Worm (Caenorhabditis elegans) whole organism, late embryonic: ENCODE measurements around the gene R08C7.4.

ENCODE experiments used
- F13H6.1 ChIP-seq: sonication (generic microtip); optimal IDR thresholded peaks from 2 replicates; lab custom pipeline; 2016; ENCODE audit warnings: missing genetic modification characterization, missing compliant biosample characterization
- K02D7.2 ChIP-seq: sonication (generic microtip); optimal IDR thresholded peaks from 2 replicates; lab custom pipeline; 2017; ENCODE audit warnings: mild to moderate bottlenecking, missing genetic modification characterization, missing compliant biosample characterization
- T23F11.4 ChIP-seq: fragments of 200-800 bp; sonication (Bioruptor generic); optimal IDR thresholded peaks from 2 replicates; lab custom pipeline; 2018; ENCODE audit warnings: mild to moderate bottlenecking, missing genetic modification characterization, missing compliant biosample characterization
- ahr-1 ChIP-seq: sonication (generic microtip); optimal IDR thresholded peaks from 2 replicates; lab custom pipeline; 2016; ENCODE audit warnings: missing genetic modification characterization, missing compliant biosample characterization
- ama-1 ChIP-seq: fragments of 150-350 bp; optimal IDR thresholded peaks from 2 replicates; lab custom pipeline; 2014
- ceh-18 ChIP-seq: sonication (generic microtip); optimal IDR thresholded peaks from 2 replicates; lab custom pipeline; 2016; ENCODE audit warnings: missing genetic modification characterization, missing compliant biosample characterization
- ceh-19 ChIP-seq: fragments of 200-800 bp; sonication (Bioruptor generic); optimal IDR thresholded peaks from 2 replicates; lab custom pipeline; 2018; ENCODE audit warnings: mild to moderate bottlenecking, missing genetic modification characterization, missing compliant biosample characterization
- ceh-22 ChIP-seq: sonication (generic microtip); optimal IDR thresholded peaks from 2 replicates; lab custom pipeline; 2017; ENCODE audit warnings: missing biosample characterization, missing genetic modification characterization
- ceh-31 ChIP-seq: sonication (generic microtip); optimal IDR thresholded peaks from 2 replicates; lab custom pipeline; 2016; ENCODE audit warnings: missing genetic modification characterization, missing compliant biosample characterization
- ceh-34 ChIP-seq: sonication (generic microtip); optimal IDR thresholded peaks from 2 replicates; lab custom pipeline; 2016; ENCODE audit warnings: mild to moderate bottlenecking, missing genetic modification characterization, missing compliant biosample characterization
- ceh-6 ChIP-seq: fragments of 200-800 bp; sonication (Bioruptor generic); optimal IDR thresholded peaks from 2 replicates; lab custom pipeline; 2018; ENCODE audit warnings: mild to moderate bottlenecking, missing genetic modification characterization, missing compliant biosample characterization
- ceh-9 ChIP-seq: sonication (generic microtip); optimal IDR thresholded peaks from 2 replicates; lab custom pipeline; 2016; ENCODE audit warnings: mild to moderate bottlenecking, missing genetic modification characterization, inconsistent platforms, missing compliant biosample characterization
- che-1 ChIP-seq: sonication (generic microtip); optimal IDR thresholded peaks from 2 replicates; lab custom pipeline; 2016; ENCODE audit warnings: mild to moderate bottlenecking, missing genetic modification characterization, missing compliant biosample characterization
- elt-2 ChIP-seq: sonication (generic microtip); optimal IDR thresholded peaks from 2 replicates; lab custom pipeline; 2016; ENCODE audit warnings: missing genetic modification reagents, missing genetic modification characterization, missing compliant biosample characterization
- elt-4 ChIP-seq: sonication (generic microtip); optimal IDR thresholded peaks from 2 replicates; lab custom pipeline; 2016; ENCODE audit warnings: missing genetic modification characterization, missing compliant biosample characterization
- ets-4 ChIP-seq: sonication (generic microtip); optimal IDR thresholded peaks from 2 replicates; lab custom pipeline; 2016; ENCODE audit warnings: missing genetic modification characterization, missing compliant biosample characterization
- eyg-1 ChIP-seq: sonication (generic microtip); optimal IDR thresholded peaks from 2 replicates; lab custom pipeline; 2016; ENCODE audit warnings: missing genotype, missing genetic modification characterization, missing compliant biosample characterization
- fkh-10 ChIP-seq: fragments of 150-350 bp; optimal IDR thresholded peaks from 2 replicates; lab custom pipeline; 2014; ENCODE audit warnings: missing biosample characterization, missing genetic modification reagents, missing genetic modification characterization
- gmeb-2 ChIP-seq: sonication (generic microtip); optimal IDR thresholded peaks from 2 replicates; lab custom pipeline; 2016; ENCODE audit warnings: missing genetic modification characterization, inconsistent platforms, missing compliant biosample characterization
- hlh-6 ChIP-seq: sonication (generic microtip); optimal IDR thresholded peaks from 2 replicates; lab custom pipeline; 2016; ENCODE audit warnings: missing genotype, missing genetic modification characterization, missing compliant biosample characterization
- hlh-8 ChIP-seq: sonication (generic microtip); optimal IDR thresholded peaks from 2 replicates; lab custom pipeline; 2016; ENCODE audit warnings: missing genotype, missing genetic modification characterization, missing compliant biosample characterization
- lim-6 ChIP-seq: sonication (generic microtip); optimal IDR thresholded peaks from 2 replicates; lab custom pipeline; 2016; ENCODE audit warnings: missing genetic modification characterization, missing compliant biosample characterization
- mec-3 ChIP-seq: sonication (generic microtip); optimal IDR thresholded peaks from 2 replicates; lab custom pipeline; 2016; ENCODE audit warnings: borderline replicate concordance, missing genetic modification characterization, missing compliant biosample characterization
- nfya-1 ChIP-seq: sonication (generic microtip); optimal IDR thresholded peaks from 2 replicates; lab custom pipeline; 2017; ENCODE audit warnings: missing genetic modification characterization, mild to moderate bottlenecking, missing compliant biosample characterization, antibody characterized with exemption, moderate library complexity
- nhr-11 ChIP-seq: fragments of 150-350 bp; optimal IDR thresholded peaks from 2 replicates; lab custom pipeline; 2014; ENCODE audit warnings: missing biosample characterization, missing genetic modification characterization
- nhr-232 ChIP-seq: sonication (generic microtip); optimal IDR thresholded peaks from 2 replicates; lab custom pipeline; 2016; ENCODE audit warnings: missing genetic modification characterization, missing compliant biosample characterization
- odd-2 ChIP-seq: sonication (generic microtip); optimal IDR thresholded peaks from 2 replicates; lab custom pipeline; 2017; ENCODE audit warnings: antibody characterized with exemption, mild to moderate bottlenecking, missing genetic modification characterization, missing compliant biosample characterization
- pat-9 ChIP-seq: fragments of 200-800 bp; sonication (Bioruptor generic); optimal IDR thresholded peaks from 2 replicates; lab custom pipeline; 2018; ENCODE audit warnings: mild to moderate bottlenecking, missing genetic modification characterization, moderate library complexity, missing compliant biosample characterization
- pha-2 ChIP-seq: sonication (generic microtip); optimal IDR thresholded peaks from 2 replicates; lab custom pipeline; 2017; ENCODE audit warnings: mild to moderate bottlenecking, missing genetic modification characterization, missing compliant biosample characterization
- pqm-1 ChIP-seq: sonication (generic microtip); optimal IDR thresholded peaks from 2 replicates; lab custom pipeline; 2016; ENCODE audit warnings: missing genetic modification characterization, missing compliant biosample characterization
- rnt-1 ChIP-seq: sonication (generic microtip); optimal IDR thresholded peaks from 2 replicates; lab custom pipeline; 2016; ENCODE audit warnings: missing genetic modification characterization, missing compliant biosample characterization
- sdc-2 ChIP-seq: sonication (generic microtip); optimal IDR thresholded peaks from 2 replicates; lab custom pipeline; 2016; ENCODE audit warnings: missing genotype, missing genetic modification characterization, missing compliant biosample characterization
- tbx-2 ChIP-seq: sonication (generic microtip); optimal IDR thresholded peaks from 2 replicates; lab custom pipeline; 2016; ENCODE audit warnings: missing genetic modification characterization, missing compliant biosample characterization
- tbx-7 ChIP-seq: sonication (generic microtip); optimal IDR thresholded peaks from 2 replicates; lab custom pipeline; 2016; ENCODE audit warnings: missing genotype, missing genetic modification characterization, missing compliant biosample characterization
- ttx-3 ChIP-seq: sonication (generic microtip); optimal IDR thresholded peaks from 2 replicates; lab custom pipeline; 2016; ENCODE audit warnings: missing genetic modification reagents, missing genetic modification characterization, missing compliant biosample characterization
- unc-3 ChIP-seq, 2 experiments: fragments of 200-800 bp in 1 of 2; sonication (Bioruptor generic) in 1 of 2; sonication (generic microtip) in 1 of 2; conservative IDR thresholded peaks in 1 of 2; optimal IDR thresholded peaks in 1 of 2; 2 replicates each; pipeline versions ENCODE4 v1.3.6 to Lab custom; 2016 to 2022; ENCODE audit warnings: missing compliant biosample characterization in 2 of 2, missing genetic modification characterization in 2 of 2, missing genetic modification reagents in 1 of 2
- unc-55 ChIP-seq: sonication (generic microtip); optimal IDR thresholded peaks from 2 replicates; lab custom pipeline; 2017; ENCODE audit warnings: missing biosample characterization, missing genetic modification reagents, missing genetic modification characterization
- unc-86 ChIP-seq: sonication (generic microtip); optimal IDR thresholded peaks from 2 replicates; lab custom pipeline; 2016; ENCODE audit warnings: missing genetic modification characterization, missing compliant biosample characterization

The R08C7.4 gene

DNA sequence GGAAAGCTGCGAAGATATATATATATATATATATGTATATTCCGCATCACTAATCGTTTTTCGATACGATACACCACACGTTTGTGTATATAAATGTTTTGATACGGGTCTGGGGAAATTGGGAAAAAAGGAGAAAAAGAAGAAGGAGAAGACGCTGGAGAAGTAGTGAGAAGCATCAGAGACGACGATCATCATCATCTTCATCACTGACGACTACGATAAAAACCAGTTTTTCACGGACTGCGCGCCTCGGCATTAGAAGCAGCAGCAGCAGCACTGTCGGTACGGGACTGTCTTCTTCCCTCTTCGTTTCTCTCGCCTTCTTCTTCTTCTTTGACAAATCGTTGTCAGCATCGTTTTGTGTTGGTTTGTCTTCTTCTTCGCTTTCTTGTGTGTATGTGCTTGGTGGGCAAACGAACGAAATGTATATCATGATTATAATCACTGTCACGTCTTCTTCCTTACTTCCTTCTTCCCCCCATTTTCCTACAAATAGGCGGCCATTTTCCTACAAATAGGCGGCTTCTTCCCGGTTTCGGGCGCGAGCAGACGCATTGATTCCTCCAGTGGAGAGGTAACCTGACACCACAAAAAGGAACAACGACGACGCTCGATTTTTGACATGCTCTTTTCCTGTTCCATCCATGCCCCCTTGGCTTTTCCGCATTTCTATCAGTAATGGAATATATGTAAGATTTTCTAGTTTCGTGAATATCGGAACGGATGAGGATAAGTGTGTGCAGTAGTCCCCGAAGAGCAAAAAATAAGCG lies 38.6 kb upstream of the R08C7.4 start:
- TF ChIP-seq ceh-34 (tag; lab: Kevin White, UChicago): peak; percentile 95
- TF ChIP-seq mec-3 (tag; lab: Kevin White, UChicago): no peak

DNA sequence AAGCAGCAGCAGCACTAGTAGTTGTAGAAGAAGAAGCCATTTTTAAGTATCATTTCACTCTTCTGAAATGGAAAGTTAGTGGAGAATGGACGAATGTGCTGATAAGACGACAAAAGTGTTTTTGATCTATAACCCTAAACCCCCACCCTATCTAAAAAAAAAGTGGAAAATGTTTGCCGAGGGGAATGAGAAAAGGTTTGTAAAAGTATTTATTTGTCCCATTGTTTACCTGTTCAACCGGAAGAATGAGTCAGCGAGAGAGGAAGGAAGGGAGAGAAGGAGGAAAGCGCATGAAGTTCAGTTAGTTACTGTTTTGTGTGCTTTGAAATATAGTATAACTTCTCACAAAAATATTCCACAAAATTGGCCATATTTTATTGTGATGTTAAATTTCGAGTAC lies 37.7 kb upstream of the R08C7.4 start:
- TF ChIP-seq unc-3 (GFP tag; conservative IDR thresholded peaks at IDR 0.05; lab: Robert Waterston, UW) (no peak), unc-3 (tag; optimal IDR thresholded peaks at IDR 0.05; lab: Kevin White, UChicago) (no peak), nfya-1 (tag; lab: Kevin White, UChicago) (no peak), F13H6.1 (no peak), hlh-8 (tag; lab: Kevin White, UChicago) (no peak)

DNA sequence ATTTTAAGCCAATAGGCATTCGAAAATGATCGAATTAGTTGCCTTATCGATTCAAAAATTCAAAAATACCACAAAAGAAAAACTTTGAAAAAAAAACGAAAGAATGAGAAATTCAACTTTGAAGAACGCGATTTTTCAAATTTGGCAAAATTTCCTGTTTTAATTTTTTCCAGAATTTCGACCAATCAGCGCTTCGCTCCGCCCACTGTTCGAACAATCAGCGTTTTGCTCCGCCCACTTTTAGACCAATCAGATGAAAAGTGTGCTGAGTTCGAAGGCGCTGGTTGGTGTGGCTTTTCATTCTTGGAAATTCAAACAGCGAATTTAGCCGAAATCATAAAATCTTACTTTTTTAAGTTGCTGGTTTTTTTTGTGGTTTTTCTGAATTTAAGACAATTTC lies 37.2 kb upstream of the R08C7.4 start:
- TF ChIP-seq eyg-1 (tag; lab: Kevin White, UChicago) (no peak), ama-1 (no peak), ceh-31 (tag; lab: Kevin White, UChicago) (no peak), ceh-22 (tag; lab: Kevin White, UChicago) (no peak), odd-2 (no peak), pat-9 (no peak), che-1 (tag; lab: Kevin White, UChicago) (no peak), nfya-1 (tag; lab: Kevin White, UChicago) (peak; percentile 85)

DNA sequence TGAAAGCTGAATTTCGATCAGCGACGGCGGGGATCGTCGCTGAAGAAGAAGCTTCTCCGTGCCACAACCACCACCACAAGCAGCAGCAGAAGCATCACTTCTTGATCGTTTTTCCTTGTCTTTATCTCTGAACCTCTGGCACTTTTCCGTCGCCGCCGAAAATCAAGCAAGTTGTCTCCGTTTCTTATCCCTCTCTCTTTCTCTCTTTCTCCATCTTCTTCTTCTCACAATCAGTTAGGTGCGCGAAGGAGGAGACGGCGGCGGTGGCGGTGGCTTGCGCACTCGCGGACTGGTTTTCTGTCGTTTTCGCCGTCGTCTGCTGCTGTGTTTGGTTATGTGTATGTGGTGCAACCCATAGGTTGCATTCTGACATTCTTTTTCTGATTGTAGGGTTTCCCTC lies 36.4 kb upstream of the R08C7.4 start:
- peak; percentile 19 for TF ChIP-seq che-1 (tag; lab: Kevin White, UChicago)
- TF ChIP-seq fkh-10 (GFP tag; lab: Kevin White, UChicago): no peak
- TF ChIP-seq pqm-1 (tag; lab: Kevin White, UChicago): no peak
- no peak for TF ChIP-seq unc-3 (GFP tag; conservative IDR thresholded peaks at IDR 0.05; lab: Robert Waterston, UW)
- TF ChIP-seq unc-3 (tag; optimal IDR thresholded peaks at IDR 0.05; lab: Kevin White, UChicago): no peak
- peak; percentile 5 for TF ChIP-seq sdc-2
- no peak for TF ChIP-seq ceh-9 (tag; lab: Kevin White, UChicago)
- no peak for TF ChIP-seq ttx-3
- TF ChIP-seq ceh-22 (tag; lab: Kevin White, UChicago): no peak
- peak; percentile 26 for TF ChIP-seq ceh-31 (tag; lab: Kevin White, UChicago)
- no peak for TF ChIP-seq mec-3 (tag; lab: Kevin White, UChicago)
- TF ChIP-seq elt-4 (tag; lab: Kevin White, UChicago): no peak
- no peak for TF ChIP-seq ahr-1
- no peak for TF ChIP-seq unc-86 (tag; lab: Kevin White, UChicago)
- no peak for TF ChIP-seq lim-6
- no peak for TF ChIP-seq K02D7.2 (tag; lab: Kevin White, UChicago)
- TF ChIP-seq ceh-19 (GFP tag; lab: Kevin White, UChicago): no peak
- TF ChIP-seq tbx-2 (tag; lab: Kevin White, UChicago): no peak
- TF ChIP-seq pha-2 (tag; lab: Kevin White, UChicago): no peak
- peak; percentile 28 for TF ChIP-seq elt-2 (tag; lab: Kevin White, UChicago)
- TF ChIP-seq ets-4: no peak
- TF ChIP-seq F13H6.1: peak; percentile 15
- no peak for TF ChIP-seq gmeb-2 (tag; lab: Kevin White, UChicago)
- no peak for TF ChIP-seq ama-1
- TF ChIP-seq nfya-1 (tag; lab: Kevin White, UChicago): peak; percentile 13
- no peak for TF ChIP-seq hlh-6 (tag; lab: Kevin White, UChicago)
- no peak for TF ChIP-seq odd-2
- TF ChIP-seq rnt-1 (tag; lab: Kevin White, UChicago): peak; percentile 54
- TF ChIP-seq T23F11.4 (GFP tag; lab: Kevin White, UChicago): no peak
- TF ChIP-seq nhr-232: no peak
- TF ChIP-seq nhr-11: no peak
- peak; percentile 37 for TF ChIP-seq unc-55 (GFP tag; lab: Kevin White, UChicago)
- TF ChIP-seq ceh-6 (GFP tag; lab: Kevin White, UChicago): no peak
- no peak for TF ChIP-seq tbx-7
- TF ChIP-seq ceh-18: peak; percentile 2
- TF ChIP-seq, all 69 proteins: peak for 9
